Worm (Caenorhabditis elegans) whole organism, late embryonic: ENCODE measurements around the gene col-148.

Experiments
- F13H6.1 ChIP-seq: sonication (generic microtip); optimal IDR thresholded peaks from 2 replicates; lab custom pipeline; 2016; ENCODE audit warnings: missing genetic modification characterization, missing compliant biosample characterization
- ama-1 ChIP-seq: fragments of 150-350 bp; optimal IDR thresholded peaks from 2 replicates; lab custom pipeline; 2014
- ceh-34 ChIP-seq: sonication (generic microtip); optimal IDR thresholded peaks from 2 replicates; lab custom pipeline; 2016; ENCODE audit warnings: mild to moderate bottlenecking, missing genetic modification characterization, missing compliant biosample characterization
- fkh-6 ChIP-seq: sonication (generic microtip); optimal IDR thresholded peaks from 2 replicates; lab custom pipeline; 2016; ENCODE audit warnings: missing genetic modification characterization, missing compliant biosample characterization
- nhr-11 ChIP-seq: fragments of 150-350 bp; optimal IDR thresholded peaks from 2 replicates; lab custom pipeline; 2014; ENCODE audit warnings: missing biosample characterization, missing genetic modification characterization
- npax-4 ChIP-seq: sonication (generic microtip); optimal IDR thresholded peaks from 2 replicates; lab custom pipeline; 2016; ENCODE audit warnings: missing genetic modification characterization, missing compliant biosample characterization
- pat-9 ChIP-seq: fragments of 200-800 bp; sonication (Bioruptor generic); optimal IDR thresholded peaks from 2 replicates; lab custom pipeline; 2018; ENCODE audit warnings: mild to moderate bottlenecking, missing genetic modification characterization, moderate library complexity, missing compliant biosample characterization
- pha-4 ChIP-seq: fragments of 150-350 bp; optimal IDR thresholded peaks from 2 replicates; lab custom pipeline; 2018; ENCODE audit warnings: missing biosample characterization, missing genetic modification reagents, missing genetic modification characterization
- pqm-1 ChIP-seq: sonication (generic microtip); optimal IDR thresholded peaks from 2 replicates; lab custom pipeline; 2016; ENCODE audit warnings: missing genetic modification characterization, missing compliant biosample characterization
- rnt-1 ChIP-seq: sonication (generic microtip); optimal IDR thresholded peaks from 2 replicates; lab custom pipeline; 2016; ENCODE audit warnings: missing genetic modification characterization, missing compliant biosample characterization
- sox-2 ChIP-seq: fragments of 200-800 bp; sonication (Bioruptor generic); IDR thresholded peaks from 2 replicates; pipeline ENCODE4 v1.3.6; 2022; ENCODE audit warnings: missing genetic modification reagents, missing genetic modification characterization, missing compliant biosample characterization
- sox-4 ChIP-seq: sonication (generic microtip); optimal IDR thresholded peaks from 2 replicates; lab custom pipeline; 2017; ENCODE audit warnings: mild to moderate bottlenecking, missing genetic modification characterization, inconsistent platforms, missing compliant biosample characterization
- syd-9 ChIP-seq: sonication (generic microtip); optimal IDR thresholded peaks from 2 replicates; lab custom pipeline; 2016; ENCODE audit warnings: mild to moderate bottlenecking, missing genetic modification characterization, moderate library complexity, missing compliant biosample characterization
- tbx-2 ChIP-seq: sonication (generic microtip); optimal IDR thresholded peaks from 2 replicates; lab custom pipeline; 2016; ENCODE audit warnings: missing genetic modification characterization, missing compliant biosample characterization

- no peak for TF ChIP-seq tbx-2 (tag; lab: Kevin White, UChicago)
- TF ChIP-seq syd-9 (tag; lab: Kevin White, UChicago): no peak
- TF ChIP-seq rnt-1 (tag; lab: Kevin White, UChicago): no peak
- TF ChIP-seq pha-4 (tag; lab: Kevin White, UChicago): no peak
- no peak for TF ChIP-seq ceh-34 (tag; lab: Kevin White, UChicago)
- no peak for TF ChIP-seq ama-1
- TF ChIP-seq fkh-6 (tag; lab: Kevin White, UChicago): no peak
- no peak for TF ChIP-seq pat-9 (tag; lab: Kevin White, UChicago)
- TF ChIP-seq npax-4 (tag; lab: Kevin White, UChicago): no peak
- TF ChIP-seq nhr-11 (tag; lab: Kevin White, UChicago): no peak
- TF ChIP-seq sox-2 (GFP tag; lab: Robert Waterston, UW): no peak
- TF ChIP-seq pqm-1 (tag; lab: Kevin White, UChicago): no peak
- TF ChIP-seq sox-4 (tag; lab: Kevin White, UChicago): no peak
- no peak for TF ChIP-seq F13H6.1 (tag; lab: Kevin White, UChicago)
Measured at ce11 chrV:10280112-10280511, 38.6 kb downstream of the col-148 start.
